Worm (Caenorhabditis elegans): ENCODE measurements around the gene cng-2.

- TF ChIP-seq php-3 (GFP tag; IDR thresholded peaks at IDR 0.05) = no peak
- no peak for TF ChIP-seq vab-7 (GFP tag; IDR thresholded peaks at IDR 0.05)
- TF ChIP-seq mes-2 (tag; optimal IDR thresholded peaks at IDR 0.05; ENCODE audit: poor library complexity, severe bottlenecking) = no peak
- no peak for TF ChIP-seq nhr-237 (tag; optimal IDR thresholded peaks at IDR 0.05)
- no peak for TF ChIP-seq ztf-11 (tag; optimal IDR thresholded peaks at IDR 0.05)
- no peak for TF ChIP-seq Y5F2A.4 (GFP tag; optimal IDR thresholded peaks at IDR 0.05)
- TF ChIP-seq unc-62 (GFP tag; optimal IDR thresholded peaks at IDR 0.05 in 1 of 2) = no peak
- TF ChIP-seq unc-62 (tag; optimal IDR thresholded peaks at IDR 0.05) = no peak
- no peak for TF ChIP-seq Y105C5A.15 (GFP tag; IDR thresholded peaks at IDR 0.05)
- TF ChIP-seq lin-13 (GFP tag; optimal IDR thresholded peaks at IDR 0.05) = no peak
- TF ChIP-seq dmd-6 (GFP tag; IDR thresholded peaks at IDR 0.05) = no peak
- no peak for TF ChIP-seq hlh-11 (tag; optimal IDR thresholded peaks at IDR 0.05)
- TF ChIP-seq aly-2 (tag; optimal IDR thresholded peaks at IDR 0.05) = no peak
- TF ChIP-seq R02D3.7 (tag; optimal IDR thresholded peaks at IDR 0.05) = no peak
Observed at ce11 chrIV:2083734-2084133, 46.7 kb downstream of the cng-2 start, which contains the start of gene mca-2.

Data from whole organism, L4 larva.